Worm (Caenorhabditis elegans) whole organism, L4 larva: ENCODE data around the gene npr-2.

Source experiments
- D1046.2 ChIP-seq: fragments of 200-800 bp; sonication (Bioruptor generic); IDR thresholded peaks from 2 replicates; pipeline ENCODE4 v1.3.6; 2022; ENCODE audit warnings: missing genetic modification characterization, missing compliant biosample characterization
- F10B5.3 ChIP-seq: sonication (generic microtip); optimal IDR thresholded peaks from 2 replicates; lab custom pipeline; 2016; ENCODE audit warnings: mild to moderate bottlenecking, missing genetic modification characterization, missing compliant biosample characterization
- F26F4.8 ChIP-seq: fragments of 200-800 bp; sonication (Bioruptor generic); conservative IDR thresholded peaks from 2 replicates; pipeline ENCODE4 v1.3.6; 2022; ENCODE audit warnings: missing genetic modification characterization, missing compliant biosample characterization
- F37D6.2 ChIP-seq: sonication (generic microtip); optimal IDR thresholded peaks from 2 replicates; lab custom pipeline; 2016; ENCODE audit warnings: mild to moderate bottlenecking, missing genetic modification characterization, missing compliant biosample characterization
- ZK546.5 ChIP-seq, 2 experiments: sonication (generic microtip); optimal IDR thresholded peaks; 2 replicates each; lab custom pipeline; 2017; ENCODE audit warnings: missing biosample characterization in 2 of 2, missing genetic modification characterization in 2 of 2
- aha-1 ChIP-seq: fragments of 150-350 bp; peaks from one replicate; lab custom pipeline; 2014; ENCODE audit warnings: missing biosample characterization, missing genetic modification characterization
- aly-2 ChIP-seq: sonication (generic microtip); optimal IDR thresholded peaks from 2 replicates; lab custom pipeline; 2018; ENCODE audit warnings: missing biosample characterization, missing genetic modification characterization
- ama-1 ChIP-seq: fragments of 150-350 bp; optimal IDR thresholded peaks from 2 replicates; lab custom pipeline; 2014; ENCODE audit warnings: inconsistent platforms, mixed read lengths
- arid-1 ChIP-seq: fragments of 200-800 bp; sonication (Bioruptor generic); conservative IDR thresholded peaks from 2 replicates; pipeline ENCODE4 v1.3.6; 2022; ENCODE audit warnings: missing genetic modification reagents, missing genetic modification characterization, missing compliant biosample characterization
- attf-4 ChIP-seq: sonication (generic microtip); optimal IDR thresholded peaks from 3 replicates; lab custom pipeline; 2017; ENCODE audit warnings: missing biosample characterization, missing genetic modification characterization
- ceh-20 ChIP-seq: fragments of 200-800 bp; sonication (Bioruptor generic); IDR thresholded peaks from 2 replicates; pipeline ENCODE4 v1.3.6; 2022; ENCODE audit warnings: missing genetic modification reagents, missing genetic modification characterization, missing compliant biosample characterization
- ceh-32 ChIP-seq: sonication (generic microtip); optimal IDR thresholded peaks from 2 replicates; lab custom pipeline; 2016; ENCODE audit warnings: mild to moderate bottlenecking, missing genetic modification characterization, missing compliant biosample characterization; ENCODE audit not compliant: poor library complexity
- daf-19 ChIP-seq: fragments of 200-800 bp; sonication (Bioruptor generic); conservative IDR thresholded peaks from 2 replicates; pipeline ENCODE4 v1.3.6; 2022; ENCODE audit warnings: missing genetic modification characterization, missing compliant biosample characterization
- daf-8 ChIP-seq: fragments of 200-800 bp; sonication (Bioruptor generic); IDR thresholded peaks from 2 replicates; pipeline ENCODE4 v1.3.6; 2022; ENCODE audit warnings: missing genetic modification characterization, missing compliant biosample characterization
- dmd-6 ChIP-seq: fragments of 200-800 bp; sonication (Bioruptor generic); IDR thresholded peaks from 2 replicates; pipeline ENCODE4 v1.3.6; 2022; ENCODE audit warnings: missing genetic modification reagents, missing genetic modification characterization, missing compliant biosample characterization
- dmd-9 ChIP-seq: fragments of 200-800 bp; sonication (Bioruptor generic); IDR thresholded peaks from 2 replicates; pipeline ENCODE4 v1.3.6; 2022; ENCODE audit warnings: missing genetic modification reagents, missing genetic modification characterization, missing compliant biosample characterization
- duxl-1 ChIP-seq: sonication (generic microtip); optimal IDR thresholded peaks from 2 replicates; lab custom pipeline; 2016; ENCODE audit warnings: mild to moderate bottlenecking, missing genetic modification characterization, moderate library complexity, missing compliant biosample characterization; ENCODE audit not compliant: poor library complexity
- dve-1 ChIP-seq: sonication (generic microtip); optimal IDR thresholded peaks from 2 replicates; lab custom pipeline; 2017; ENCODE audit warnings: antibody characterized with exemption, mild to moderate bottlenecking, missing genetic modification characterization, missing compliant biosample characterization; ENCODE audit not compliant: insufficient read depth
- fkh-10 ChIP-seq: fragments of 150-350 bp; optimal IDR thresholded peaks from 2 replicates; lab custom pipeline; 2014; ENCODE audit warnings: missing biosample characterization, missing genetic modification reagents, missing genetic modification characterization
- gei-8 ChIP-seq: fragments of 200-800 bp; sonication (Bioruptor generic); optimal IDR thresholded peaks from 2 replicates; lab custom pipeline; 2018; ENCODE audit warnings: mild to moderate bottlenecking, missing genetic modification characterization, missing compliant biosample characterization
- hif-1 ChIP-seq, 2 experiments: sonication (generic microtip); optimal IDR thresholded peaks; 2 replicates each; lab custom pipeline; 2016 to 2017; ENCODE audit warnings: missing compliant biosample characterization in 2 of 2, missing genetic modification characterization in 2 of 2, missing genetic modification reagents in 2 of 2, missing genotype in 2 of 2, mild to moderate bottlenecking in 1 of 2
- hlh-11 ChIP-seq: fragments of 200-800 bp; sonication (Bioruptor generic); optimal IDR thresholded peaks from 2 replicates; lab custom pipeline; 2018; ENCODE audit warnings: mild to moderate bottlenecking, missing genetic modification characterization, missing compliant biosample characterization
- hlh-30 ChIP-seq: sonication (generic microtip); optimal IDR thresholded peaks from 2 replicates; lab custom pipeline; 2017; ENCODE audit warnings: antibody characterized with exemption, mild to moderate bottlenecking, missing genetic modification characterization, missing compliant biosample characterization; ENCODE audit not compliant: insufficient read depth
- hmg-1.1 ChIP-seq: fragments of 200-800 bp; sonication (Bioruptor generic); IDR thresholded peaks from 2 replicates; pipeline ENCODE4 v1.3.6; 2022; ENCODE audit warnings: missing genetic modification reagents, missing genetic modification characterization, missing compliant biosample characterization
- lsy-2 ChIP-seq, 2 experiments: fragments of 150-350 bp in 1 of 2; sonication (generic microtip) in 1 of 2; optimal IDR thresholded peaks; 2 replicates each; lab custom pipeline; 2014 to 2017; ENCODE audit warnings: missing biosample characterization in 2 of 2, missing genetic modification characterization in 2 of 2
- mdl-1 ChIP-seq, 2 experiments: fragments of 150-350 bp in 1 of 2; sonication (generic microtip) in 1 of 2; optimal IDR thresholded peaks; 2 replicates each; lab custom pipeline; 2014 to 2017; ENCODE audit warnings: missing biosample characterization in 2 of 2, missing genetic modification characterization in 2 of 2
- mdt-29 ChIP-seq: fragments of 200-800 bp; sonication (Bioruptor generic); IDR thresholded peaks from 2 replicates; pipeline ENCODE4 v1.3.6; 2022; ENCODE audit warnings: missing genetic modification reagents, missing genetic modification characterization, missing compliant biosample characterization
- mep-1 ChIP-seq: fragments of 150-350 bp; sonication (generic microtip); optimal IDR thresholded peaks from 3 replicates; lab custom pipeline; 2014; ENCODE audit warnings: missing biosample characterization, missing genetic modification characterization
- mxl-3 ChIP-seq: fragments of 200-800 bp; sonication (Bioruptor generic); optimal IDR thresholded peaks from 2 replicates; lab custom pipeline; 2018; ENCODE audit warnings: mild to moderate bottlenecking, missing genetic modification characterization, missing compliant biosample characterization
- nhr-111 ChIP-seq: fragments of 200-800 bp; sonication (Bioruptor generic); optimal IDR thresholded peaks from 2 replicates; lab custom pipeline; 2018; ENCODE audit warnings: mild to moderate bottlenecking, missing genetic modification characterization, missing compliant biosample characterization
- nhr-25 ChIP-seq: sonication (generic microtip); optimal IDR thresholded peaks from 2 replicates; lab custom pipeline; 2017; ENCODE audit warnings: missing genetic modification characterization, mild to moderate bottlenecking, missing compliant biosample characterization, antibody characterized with exemption, moderate library complexity, borderline replicate concordance; ENCODE audit not compliant: insufficient read depth
- nhr-28 ChIP-seq: fragments of 150-350 bp; optimal IDR thresholded peaks from 2 replicates; lab custom pipeline; 2014; ENCODE audit warnings: missing biosample characterization, missing genetic modification characterization
- nhr-41 ChIP-seq: fragments of 200-800 bp; sonication (Bioruptor generic); IDR thresholded peaks from 2 replicates; pipeline ENCODE4 v1.3.6; 2022; ENCODE audit warnings: missing genetic modification reagents, missing genetic modification characterization, missing compliant biosample characterization
- nhr-6 ChIP-seq: fragments of 150-350 bp; optimal IDR thresholded peaks from 2 replicates; lab custom pipeline; 2014; ENCODE audit warnings: missing biosample characterization, missing genetic modification characterization
- nhr-76 ChIP-seq: fragments of 150-350 bp; optimal IDR thresholded peaks from 2 replicates; lab custom pipeline; 2014; ENCODE audit warnings: missing biosample characterization, missing genetic modification characterization
- nhr-77 ChIP-seq: fragments of 150-350 bp; optimal IDR thresholded peaks from 2 replicates; lab custom pipeline; 2014; ENCODE audit warnings: missing biosample characterization, missing genetic modification characterization
- saeg-2 ChIP-seq: fragments of 200-800 bp; sonication (Bioruptor generic); IDR thresholded peaks from 2 replicates; pipeline ENCODE4 v1.3.6; 2022; ENCODE audit warnings: missing genetic modification reagents, missing genetic modification characterization, missing compliant biosample characterization
- sdz-12 ChIP-seq: fragments of 200-800 bp; sonication (Bioruptor generic); optimal IDR thresholded peaks from 2 replicates; lab custom pipeline; 2018; ENCODE audit warnings: mild to moderate bottlenecking, missing genetic modification characterization, missing compliant biosample characterization
- snpc-1.2 ChIP-seq: fragments of 200-800 bp; sonication (Bioruptor generic); IDR thresholded peaks from 2 replicates; pipeline ENCODE4 v1.3.6; 2022; ENCODE audit warnings: missing genetic modification reagents, missing genetic modification characterization, missing compliant biosample characterization
- snpc-4 ChIP-seq: fragments of 150-350 bp; optimal IDR thresholded peaks from 2 replicates; lab custom pipeline; 2014; ENCODE audit warnings: missing biosample characterization, missing genetic modification characterization
- unc-130 ChIP-seq: sonication (generic microtip); optimal IDR thresholded peaks from 2 replicates; lab custom pipeline; 2016; ENCODE audit warnings: missing genetic modification reagents, missing genetic modification characterization, missing compliant biosample characterization
- unc-62 ChIP-seq, 3 experiments: fragments of 150-350 bp in 1 of 3; sonication (generic microtip); optimal IDR thresholded peaks in 2 of 3; peaks in 1 of 3; 1 replicate in 1 of 3; 2 replicates in 2 of 3; lab custom pipeline; 2014 to 2017; ENCODE audit warnings: missing biosample characterization in 3 of 3, missing genetic modification characterization in 3 of 3, missing genetic modification reagents in 3 of 3, missing genotype in 1 of 3
- zfp-2 ChIP-seq: sonication (generic microtip); optimal IDR thresholded peaks from 2 replicates; lab custom pipeline; 2016; ENCODE audit warnings: mild to moderate bottlenecking, missing genetic modification characterization, missing compliant biosample characterization
- zfp-3 ChIP-seq: fragments of 200-800 bp; sonication (Bioruptor generic); conservative IDR thresholded peaks from 2 replicates; pipeline ENCODE4 v1.3.6; 2022; ENCODE audit warnings: missing genetic modification reagents, missing genetic modification characterization, missing compliant biosample characterization
- zip-11 ChIP-seq: fragments of 200-800 bp; sonication (Bioruptor generic); IDR thresholded peaks from 2 replicates; pipeline ENCODE4 v1.3.6; 2022; ENCODE audit warnings: missing genetic modification characterization, missing compliant biosample characterization

Gene npr-2

ce11 chrIV:9580021-9580420 is at the start of gene npr-2:
TSS of gene npr-2 (minus strand) at chrIV:9580121.
- no peak for TF ChIP-seq mdt-29 (GFP tag; lab: Robert Waterston, UW)
- TF ChIP-seq lsy-2 (tag; optimal IDR thresholded peaks at IDR 0.05; lab: Kevin White, UChicago): no peak
- TF ChIP-seq hlh-11: no peak
- no peak for TF ChIP-seq ZK546.5 (tag; optimal IDR thresholded peaks at IDR 0.05; lab: Kevin White, UChicago)
- TF ChIP-seq nhr-77 (tag; lab: Kevin White, UChicago): no peak
- TF ChIP-seq ceh-20 (GFP tag; lab: Robert Waterston, UW): no peak
- TF ChIP-seq daf-19 (GFP tag; lab: Robert Waterston, UW): no peak
- no peak for TF ChIP-seq dmd-9 (GFP tag; lab: Robert Waterston, UW)
- no peak for TF ChIP-seq ama-1 (lab: Kevin White, UChicago)
- no peak for TF ChIP-seq D1046.2 (GFP tag; lab: Robert Waterston, UW)
- no peak for TF ChIP-seq nhr-41
- no peak for TF ChIP-seq zfp-3
- TF ChIP-seq snpc-4 (tag; lab: Kevin White, UChicago): no peak
- TF ChIP-seq attf-4 (tag; lab: Kevin White, UChicago): no peak
- TF ChIP-seq mxl-3 (GFP tag; lab: Kevin White, UChicago): no peak
- no peak for TF ChIP-seq F10B5.3
- no peak for TF ChIP-seq aly-2 (tag; lab: Kevin White, UChicago)
- no peak for TF ChIP-seq F37D6.2 (tag; lab: Kevin White, UChicago)
- no peak for TF ChIP-seq unc-62 (GFP tag; optimal IDR thresholded peaks at IDR 0.05 in 1 of 2; lab: Kevin White, UChicago)
- no peak for TF ChIP-seq unc-62 (tag; optimal IDR thresholded peaks at IDR 0.05; lab: Kevin White, UChicago)
- TF ChIP-seq zip-11 (GFP tag; lab: Robert Waterston, UW): no peak

- TF ChIP-seq mxl-3 (GFP tag; lab: Kevin White, UChicago): no peak
- TF ChIP-seq aha-1 (tag; lab: Kevin White, UChicago): peak; percentile 60
Observed at ce11 chrIV:9627033-9627432, 47.1 kb upstream of the npr-2 start.

DNA sequence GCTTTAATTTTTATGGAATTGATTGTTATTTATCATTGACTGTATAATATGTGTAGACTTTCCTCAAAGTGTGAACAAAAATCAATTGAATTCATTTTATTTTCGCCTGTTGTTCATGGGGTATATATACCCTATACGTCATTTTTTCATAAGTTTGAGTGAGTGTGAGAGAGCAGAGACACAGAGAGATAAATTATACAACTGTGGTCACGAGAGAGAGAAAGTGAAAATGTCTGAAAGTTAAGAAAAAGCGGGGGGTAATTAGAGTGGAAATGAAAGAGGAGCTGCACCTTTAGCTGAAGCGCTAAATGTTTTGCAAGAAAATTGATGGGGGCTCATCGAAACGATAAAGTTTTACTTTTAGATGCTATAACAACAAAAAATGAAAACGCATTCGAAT is 45.9 kb upstream of the npr-2 start:
- TF ChIP-seq gei-8 (GFP tag; lab: Kevin White, UChicago) (no peak), daf-19 (GFP tag; lab: Robert Waterston, UW) (no peak), dve-1 (tag; lab: Kevin White, UChicago) (peak; percentile 65), hmg-1.1 (GFP tag; lab: Robert Waterston, UW) (0 out of 2 replicates have a peak, but pooled peaks have one; percentile 22), daf-8 (GFP tag; lab: Robert Waterston, UW) (no peak), snpc-4 (tag; lab: Kevin White, UChicago) (no peak), hif-1 (tag; optimal IDR thresholded peaks at IDR 0.05; lab: Kevin White, UChicago) (peak in 1 of 2 experiments; percentile 17), fkh-10 (no peak), dmd-6 (peak; percentile 42; the same call in 1 of the 2 replicates), mep-1 (tag; lab: Kevin White, UChicago) (peak; percentile 20), hlh-30 (peak; percentile 68), nhr-28 (tag; lab: Kevin White, UChicago) (peak; percentile 52), mdl-1 (tag; optimal IDR thresholded peaks at IDR 0.05; lab: Kevin White, UChicago) (peak in 1 of 2 experiments; percentile 25), nhr-6 (tag; lab: Kevin White, UChicago) (no peak), arid-1 (GFP tag; lab: Robert Waterston, UW) (0 out of 2 replicates have a peak, but pooled peaks have one; percentile 13), F26F4.8 (GFP tag; lab: Robert Waterston, UW) (no peak), hlh-11 (peak; percentile 27), nhr-77 (tag; lab: Kevin White, UChicago) (peak; percentile 21)

DNA sequence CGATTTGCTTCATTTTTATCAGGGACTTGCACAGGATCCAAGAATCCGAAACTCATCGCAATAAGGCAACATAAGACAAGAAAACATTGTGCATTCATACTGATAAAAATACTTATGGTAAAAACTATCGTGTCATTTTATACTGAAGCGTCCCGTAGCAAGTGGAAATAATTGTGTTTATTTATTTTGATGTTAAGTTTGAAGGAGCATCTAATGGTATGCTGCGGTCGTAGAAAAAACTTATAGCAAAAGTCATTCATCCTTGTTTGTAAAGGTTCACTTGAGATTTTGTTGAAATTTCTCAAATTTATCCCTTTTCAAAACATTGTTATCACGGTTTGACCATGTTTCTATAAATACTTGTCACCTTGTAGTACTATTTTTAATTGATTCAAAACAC is 45.1 kb upstream of the npr-2 start, which contains the start of gene W09C2.10:
Gene W09C2.10, minus strand, starts transcription at position 101 of the 400 bp plus-strand sequence.
- TF ChIP-seq duxl-1 (tag; lab: Kevin White, UChicago): no peak
- no peak for TF ChIP-seq unc-130 (GFP tag; lab: Kevin White, UChicago)
- TF ChIP-seq nhr-25 (tag; lab: Kevin White, UChicago): no peak
- no peak for TF ChIP-seq sdz-12 (GFP tag; lab: Kevin White, UChicago)
- TF ChIP-seq ceh-32 (tag; lab: Kevin White, UChicago): no peak
- TF ChIP-seq snpc-1.2 (GFP tag; lab: Robert Waterston, UW): no peak
- TF ChIP-seq aly-2 (tag; lab: Kevin White, UChicago): no peak
- TF ChIP-seq zfp-2 (tag; lab: Kevin White, UChicago): no peak
- no peak for TF ChIP-seq mdt-29 (GFP tag; lab: Robert Waterston, UW)
- no peak for TF ChIP-seq nhr-111 (GFP tag; lab: Kevin White, UChicago)
- no peak for TF ChIP-seq mxl-3 (GFP tag; lab: Kevin White, UChicago)
- TF ChIP-seq unc-62 (GFP tag; optimal IDR thresholded peaks at IDR 0.05 in 1 of 2; lab: Kevin White, UChicago): no peak
- TF ChIP-seq unc-62 (tag; optimal IDR thresholded peaks at IDR 0.05; lab: Kevin White, UChicago): no peak
- no peak for TF ChIP-seq saeg-2 (GFP tag; lab: Robert Waterston, UW)
- TF ChIP-seq nhr-76 (tag; lab: Kevin White, UChicago): no peak
